Worm (Caenorhabditis elegans): ENCODE measurements around the gene dnj-26.
A peak's percentile ranks its signal among the peaks of the same experiment; 100 is the strongest.

Gene dnj-26

ce11 chrIV:12278507-12278906, 26.0 kb upstream of the dnj-26 start, which contains the start of the genes tag-335 and vkmt-1 (continued):
- no peak for TF ChIP-seq elt-3 (tag; optimal IDR thresholded peaks at IDR 0.05)
- TF ChIP-seq lin-39 (tag; optimal IDR thresholded peaks at IDR 0.05), result no peak
- TF ChIP-seq swsn-7 (tag; optimal IDR thresholded peaks at IDR 0.05), result no peak
- TF ChIP-seq hpl-2 (GFP tag; optimal IDR thresholded peaks at IDR 0.05), result no peak
- no peak for TF ChIP-seq mef-2 (tag; optimal IDR thresholded peaks at IDR 0.05)
- peak; percentile 16 for TF ChIP-seq tbx-2 (tag; optimal IDR thresholded peaks at IDR 0.05)
- TF ChIP-seq zip-4 (GFP tag; optimal IDR thresholded peaks at IDR 0.05), result no peak
- peak; percentile 4 to 37 for TF ChIP-seq lin-35 (GFP tag; optimal IDR thresholded peaks at IDR 0.05)
- no peak for TF ChIP-seq nhr-76 (tag; optimal IDR thresholded peaks at IDR 0.05)
- TF ChIP-seq xbp-1 (tag; optimal IDR thresholded peaks at IDR 0.05), result peak; percentile 29
- TF ChIP-seq lsy-2 (tag; optimal IDR thresholded peaks at IDR 0.05), result peak in 1 of 2 experiments; percentile 50
- no peak for TF ChIP-seq efl-3 (GFP tag; optimal IDR thresholded peaks at IDR 0.05)
- no peak for TF ChIP-seq nhr-28 (tag; optimal IDR thresholded peaks at IDR 0.05)
- no peak for TF ChIP-seq Y116A8C.19 (tag; optimal IDR thresholded peaks at IDR 0.05; ENCODE audit: borderline replicate concordance)
- TF ChIP-seq skn-1 (tag; optimal IDR thresholded peaks at IDR 0.05), result no peak
- TF ChIP-seq fkh-10 (GFP tag; optimal IDR thresholded peaks at IDR 0.05), result no peak
- TF ChIP-seq egl-13 (tag; optimal IDR thresholded peaks at IDR 0.05), result no peak
- TF ChIP-seq pag-3 (tag; optimal IDR thresholded peaks at IDR 0.05; ENCODE audit: borderline replicate concordance, insufficient read depth), result no peak
- TF ChIP-seq nhr-47 (tag; optimal IDR thresholded peaks at IDR 0.05), result peak; percentile 16
- TF ChIP-seq hlh-17 (GFP tag; optimal IDR thresholded peaks at IDR 0.05; ENCODE audit: borderline replicate concordance), result no peak
- TF ChIP-seq nhr-71 (tag; optimal IDR thresholded peaks at IDR 0.05), result peak; percentile 28
- no peak for TF ChIP-seq pax-3 (tag; optimal IDR thresholded peaks at IDR 0.05)
- TF ChIP-seq hlh-4 (tag; optimal IDR thresholded peaks at IDR 0.05), result no peak
- TF ChIP-seq ceh-90 (tag; optimal IDR thresholded peaks at IDR 0.05), result peak; percentile 52
- no peak for TF ChIP-seq nhr-237 (tag; optimal IDR thresholded peaks at IDR 0.05)
- TF ChIP-seq ces-1 (GFP tag; optimal IDR thresholded peaks at IDR 0.05), result no peak
- no peak for TF ChIP-seq unc-62 (GFP tag; optimal IDR thresholded peaks at IDR 0.05)
- no peak for TF ChIP-seq ztf-11 (tag; optimal IDR thresholded peaks at IDR 0.05)
- TF ChIP-seq isw-1 (GFP tag; IDR thresholded peaks at IDR 0.05), result no peak
- no peak for TF ChIP-seq sptf-1 (tag; optimal IDR thresholded peaks at IDR 0.05)

ce11 chrIV:12275892-12276291, 23.4 kb upstream of the dnj-26 start, which contains the start of gene vps-8:
TSS of gene vps-8 (minus strand) at chrIV:12275992.
- TF ChIP-seq efl-3 (GFP tag; optimal IDR thresholded peaks at IDR 0.05) (no peak), mef-2 (tag; optimal IDR thresholded peaks at IDR 0.05) (no peak), tlp-1 (tag; optimal IDR thresholded peaks at IDR 0.05) (no peak), ceh-63 (GFP tag; optimal IDR thresholded peaks at IDR 0.05) (no peak), fkh-8 (tag; optimal IDR thresholded peaks at IDR 0.05) (no peak), ztf-4 (tag; optimal IDR thresholded peaks at IDR 0.05) (no peak), nhr-90 (tag; optimal IDR thresholded peaks at IDR 0.05; ENCODE audit: poor library complexity) (no peak), ceh-82 (tag; optimal IDR thresholded peaks at IDR 0.05) (no peak), lsy-2 (tag; optimal IDR thresholded peaks at IDR 0.05) (no peak), blmp-1 (tag; optimal IDR thresholded peaks at IDR 0.05) (no peak)

ce11 chrIV:12274365-12274764, 21.9 kb upstream of the dnj-26 start:
- peak; percentile 98 for TF ChIP-seq elt-2 (tag; optimal IDR thresholded peaks at IDR 0.05)
- TF ChIP-seq fkh-10 (GFP tag; optimal IDR thresholded peaks at IDR 0.05), result no peak
- TF ChIP-seq mep-1 (tag; optimal IDR thresholded peaks at IDR 0.05), result no peak
- no peak for TF ChIP-seq nhr-77 (tag; optimal IDR thresholded peaks at IDR 0.05)
- TF ChIP-seq efl-1 (optimal IDR thresholded peaks at IDR 0.05), result no peak
- TF ChIP-seq efl-1 (GFP tag; optimal IDR thresholded peaks at IDR 0.05 in 1 of 2), result peak in 1 of 2 experiments; percentile 82
